Worm (Caenorhabditis elegans): Measurements from ENCODE around the gene B0303.11.

- no peak for TF ChIP-seq nfya-1 (tag; optimal IDR thresholded peaks at IDR 0.05; ENCODE audit: insufficient read depth)
- no peak for TF ChIP-seq nhr-237 (tag; optimal IDR thresholded peaks at IDR 0.05)
- no peak for TF ChIP-seq nhr-28 (tag; optimal IDR thresholded peaks at IDR 0.05)
- no peak for TF ChIP-seq fkh-10 (GFP tag; optimal IDR thresholded peaks at IDR 0.05)
- TF ChIP-seq ama-1 (optimal IDR thresholded peaks at IDR 0.05), result no peak
These were observed 33.7 kb upstream of the B0303.11 start, which contains the start of gene ZK370.6 for ce11 chrIII:8743796-8744404.

All from whole organism, L3 larva.